Fruit fly (Drosophila melanogaster) whole organism, pupa: ENCODE measurements around the gene CG10089.

Experiments
- CG10348 ChIP-seq: fragments of 200-800 bp; sonication (Bioruptor generic); IDR thresholded peaks from 2 replicates; pipeline ENCODE4 v1.3.6; 2022; ENCODE audit warnings: missing biosample characterization, missing genetic modification characterization
- CG13204 ChIP-seq: fragments of 200-800 bp; sonication (Bioruptor generic); optimal IDR thresholded peaks from 2 replicates; lab custom pipeline; 2018; ENCODE audit warnings: missing biosample characterization, mild to moderate bottlenecking, missing genetic modification characterization, moderate library complexity
- CG32121 ChIP-seq: fragments of 200-800 bp; sonication (Bioruptor generic); IDR thresholded peaks from 2 replicates; pipeline ENCODE4 v1.3.6; 2022; ENCODE audit warnings: missing biosample characterization, missing genetic modification characterization
- CG34367 ChIP-seq: fragments of 200-800 bp; sonication (Bioruptor generic); optimal IDR thresholded peaks from 2 replicates; lab custom pipeline; 2018; ENCODE audit warnings: missing biosample characterization, mild to moderate bottlenecking, missing genetic modification characterization
- CG4496 ChIP-seq: fragments of 200-800 bp; sonication (Bioruptor generic); IDR thresholded peaks from 3 replicates; pipeline ENCODE4 v1.3.6; 2022; ENCODE audit warnings: missing biosample characterization, missing genetic modification characterization
- CG8301 ChIP-seq: fragments of 200-800 bp; sonication (Bioruptor generic); optimal IDR thresholded peaks from 2 replicates; lab custom pipeline; 2018; ENCODE audit warnings: missing biosample characterization, mild to moderate bottlenecking, missing genetic modification characterization
- D1 ChIP-seq: fragments of 200-800 bp; sonication (Bioruptor generic); optimal IDR thresholded peaks from 2 replicates; lab custom pipeline; 2018; ENCODE audit warnings: missing biosample characterization, mild to moderate bottlenecking, missing genetic modification characterization, moderate library complexity
- EcR ChIP-seq: fragments of 200-800 bp; sonication (Bioruptor generic); optimal IDR thresholded peaks from 3 replicates; lab custom pipeline; 2019; ENCODE audit warnings: missing biosample characterization, missing genetic modification characterization, mild to moderate bottlenecking, moderate library complexity, missing genetic modification reagents
- Snoo ChIP-seq: fragments of 200-800 bp; sonication (Bioruptor generic); optimal IDR thresholded peaks from 3 replicates; lab custom pipeline; 2017; ENCODE audit warnings: missing biosample characterization, mild to moderate bottlenecking, missing genetic modification characterization, inconsistent platforms
- fd96Ca ChIP-seq: fragments of 200-800 bp; sonication (Bioruptor generic); IDR thresholded peaks from 3 replicates; pipeline ENCODE4 v1.3.6; 2022; ENCODE audit warnings: missing biosample characterization, missing genetic modification characterization
- rn ChIP-seq: fragments of 200-800 bp; sonication (Bioruptor generic); IDR thresholded peaks from 2 replicates; pipeline ENCODE4 v1.3.6; 2022; ENCODE audit warnings: missing biosample characterization, missing genetic modification characterization

dm6 chr3L:13422286-13422787, 52.2 kb downstream of the CG10089 start, which contains the start of gene CG32121:
- no peak for TF ChIP-seq rn (GFP tag; lab: Robert Waterston, UW)
- no peak for TF ChIP-seq EcR
- no peak; the same call in 1 of the 2 replicates for TF ChIP-seq CG32121 (GFP tag; lab: Robert Waterston, UW)
- TF ChIP-seq CG8301 (tag; lab: Kevin White, UChicago), result no peak
- no peak for TF ChIP-seq D1
- TF ChIP-seq CG4496, result no peak
- no peak for TF ChIP-seq fd96Ca (GFP tag; lab: Robert Waterston, UW)
- no peak for TF ChIP-seq CG13204 (GFP tag; lab: Kevin White, UChicago)
- TF ChIP-seq CG34367, result no peak
- no peak for TF ChIP-seq CG10348 (GFP tag; lab: Robert Waterston, UW)
- TF ChIP-seq Snoo, result no peak
